Worm (Caenorhabditis elegans) whole organism, L1 larva: ENCODE measurements around the gene zip-9.

ENCODE experiments used
- ces-1 ChIP-seq: fragments of 150-350 bp; optimal IDR thresholded peaks from 2 replicates; lab custom pipeline; 2014; ENCODE audit warnings: missing biosample characterization, missing genetic modification reagents, missing genetic modification characterization
- egl-13 ChIP-seq: sonication (generic microtip); optimal IDR thresholded peaks from 2 replicates; lab custom pipeline; 2016; ENCODE audit warnings: missing genotype, missing genetic modification reagents, missing genetic modification characterization, missing compliant biosample characterization
- elt-2 ChIP-seq: sonication (generic microtip); optimal IDR thresholded peaks from 2 replicates; lab custom pipeline; 2016; ENCODE audit warnings: missing genetic modification characterization, mild to moderate bottlenecking, inconsistent platforms, missing compliant biosample characterization, missing genetic modification reagents
- mdl-1 ChIP-seq, 2 experiments: fragments of 150-350 bp; optimal IDR thresholded peaks; 2 replicates each; lab custom pipeline; 2014 to 2017; ENCODE audit warnings: missing biosample characterization in 2 of 2, missing genetic modification characterization in 2 of 2, inconsistent platforms in 1 of 2
- nhr-77 ChIP-seq: fragments of 150-350 bp; optimal IDR thresholded peaks from 2 replicates; lab custom pipeline; 2014; ENCODE audit warnings: missing biosample characterization, missing genetic modification characterization
- skn-1 ChIP-seq: fragments of 150-350 bp; optimal IDR thresholded peaks from 2 replicates; lab custom pipeline; 2014; ENCODE audit warnings: missing biosample characterization, missing genetic modification characterization

ce11 chrV:10939990-10940570, 2.2 kb upstream of the zip-9 start:
- TF ChIP-seq nhr-77 (tag; lab: Kevin White, UChicago) (no peak), mdl-1 (tag; optimal IDR thresholded peaks at IDR 0.05; lab: Kevin White, UChicago) (peak in 1 of 2 experiments; percentile 19), egl-13 (tag; lab: Kevin White, UChicago) (no peak), elt-2 (tag; lab: Kevin White, UChicago) (no peak), skn-1 (no peak), ces-1 (no peak)
